Worm (Caenorhabditis elegans) whole organism, late embryonic: Measurements from ENCODE around the gene let-805.

Source experiments
- K02D7.2 ChIP-seq: sonication (generic microtip); optimal IDR thresholded peaks from 2 replicates; lab custom pipeline; 2017; ENCODE audit warnings: mild to moderate bottlenecking, missing genetic modification characterization, missing compliant biosample characterization
- ceh-48 ChIP-seq: sonication (generic microtip); optimal IDR thresholded peaks from 2 replicates; lab custom pipeline; 2016; ENCODE audit warnings: missing genetic modification characterization, inconsistent platforms, missing compliant biosample characterization
- che-1 ChIP-seq: sonication (generic microtip); optimal IDR thresholded peaks from 2 replicates; lab custom pipeline; 2016; ENCODE audit warnings: mild to moderate bottlenecking, missing genetic modification characterization, missing compliant biosample characterization
- dve-1 ChIP-seq: sonication (generic microtip); optimal IDR thresholded peaks from 2 replicates; lab custom pipeline; 2017; ENCODE audit warnings: antibody characterized with exemption, mild to moderate bottlenecking, missing genetic modification characterization, missing compliant biosample characterization
- ets-4 ChIP-seq: sonication (generic microtip); optimal IDR thresholded peaks from 2 replicates; lab custom pipeline; 2016; ENCODE audit warnings: missing genetic modification characterization, missing compliant biosample characterization
- fkh-6 ChIP-seq: sonication (generic microtip); optimal IDR thresholded peaks from 2 replicates; lab custom pipeline; 2016; ENCODE audit warnings: missing genetic modification characterization, missing compliant biosample characterization
- hlh-6 ChIP-seq: sonication (generic microtip); optimal IDR thresholded peaks from 2 replicates; lab custom pipeline; 2016; ENCODE audit warnings: missing genotype, missing genetic modification characterization, missing compliant biosample characterization
- unc-55 ChIP-seq: sonication (generic microtip); optimal IDR thresholded peaks from 2 replicates; lab custom pipeline; 2017; ENCODE audit warnings: missing biosample characterization, missing genetic modification reagents, missing genetic modification characterization

DNA sequence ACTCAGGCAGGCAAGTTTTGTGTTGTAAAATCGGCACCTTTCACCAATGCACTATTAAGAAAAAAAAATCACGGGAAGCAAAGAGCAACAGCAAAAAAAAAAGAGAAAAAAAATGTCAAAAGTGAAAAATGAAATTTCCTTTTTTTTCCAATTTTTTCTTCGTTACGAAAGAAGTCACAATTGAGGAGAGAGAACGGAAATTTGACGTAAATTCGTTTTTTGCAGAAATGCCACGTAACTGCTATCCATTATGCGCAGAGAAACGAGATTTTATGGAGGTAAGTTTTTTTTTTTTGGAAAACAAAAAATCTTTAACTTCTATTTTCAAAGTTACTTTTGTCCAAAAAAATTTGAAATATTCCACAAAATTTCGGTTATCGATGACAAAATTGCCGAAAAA is 28.8 kb downstream of the let-805 start:
- TF ChIP-seq unc-55 (GFP tag; lab: Kevin White, UChicago) (no peak), dve-1 (tag; lab: Kevin White, UChicago) (no peak), fkh-6 (tag; lab: Kevin White, UChicago) (no peak), ceh-48 (no peak), hlh-6 (tag; lab: Kevin White, UChicago) (no peak), ets-4 (tag; lab: Kevin White, UChicago) (no peak), K02D7.2 (no peak), che-1 (tag; lab: Kevin White, UChicago) (no peak)
